Fruit fly (Drosophila melanogaster) whole organism, wandering third instar larva: Measurements from ENCODE around the gene CG31832.

Experiments
- Abd-B ChIP-seq: fragments of >200 bp; optimal IDR thresholded peaks from 2 replicates; lab custom pipeline; 2017; ENCODE audit warnings: missing biosample characterization, missing genetic modification characterization
- CG32264 ChIP-seq: fragments of 200-800 bp; sonication (Bioruptor generic); optimal IDR thresholded peaks from 2 replicates; lab custom pipeline; 2016; ENCODE audit warnings: missing biosample characterization, missing genetic modification characterization
- CG9705 ChIP-seq: fragments of 200-800 bp; sonication (Bioruptor generic); optimal IDR thresholded peaks from 2 replicates; lab custom pipeline; 2018; ENCODE audit warnings: missing biosample characterization, mild to moderate bottlenecking, missing genetic modification characterization
- Dfd ChIP-seq: fragments of >200 bp; optimal IDR thresholded peaks from 2 replicates; lab custom pipeline; 2017; ENCODE audit warnings: missing biosample characterization, missing genetic modification characterization
- Dif ChIP-seq: fragments of 200-275, 200-300 bp; sonication (Bioruptor generic); optimal IDR thresholded peaks from 2 replicates; lab custom pipeline; 2018; ENCODE audit warnings: missing biosample characterization, missing genetic modification characterization; ENCODE audit not compliant: partially characterized antibody
- GATAd ChIP-seq: sonication (Bioruptor generic); optimal IDR thresholded peaks from 2 replicates; lab custom pipeline; 2016; ENCODE audit warnings: missing biosample characterization, missing genetic modification characterization
- HLH106 ChIP-seq: fragments of 200-800 bp; optimal IDR thresholded peaks from 3 replicates; lab custom pipeline; 2019; ENCODE audit warnings: missing biosample characterization, mild to moderate bottlenecking, missing genetic modification characterization, moderate library complexity
- Hnf4 ChIP-seq: fragments of 200-800 bp; sonication (Bioruptor generic); optimal IDR thresholded peaks from 2 replicates; lab custom pipeline; 2016; ENCODE audit warnings: missing biosample characterization, mild to moderate bottlenecking, missing genetic modification characterization
- Hr78 ChIP-seq: fragments of >200 bp; optimal IDR thresholded peaks from 2 replicates; lab custom pipeline; 2017; ENCODE audit warnings: missing biosample characterization, missing genetic modification characterization
- Hr83 ChIP-seq: fragments of 200-300 bp; sonication (Bioruptor generic); optimal IDR thresholded peaks from 2 replicates; lab custom pipeline; 2016; ENCODE audit warnings: missing biosample characterization, mild to moderate bottlenecking, missing genetic modification characterization, moderate library complexity; ENCODE audit not compliant: poor library complexity, severe bottlenecking
- Jra ChIP-seq: sonication (Bioruptor generic); optimal IDR thresholded peaks from 2 replicates; lab custom pipeline; 2016; ENCODE audit warnings: missing biosample characterization, missing genetic modification characterization
- Mio ChIP-seq: sonication (Bioruptor generic); optimal IDR thresholded peaks from 2 replicates; lab custom pipeline; 2016; ENCODE audit warnings: missing biosample characterization, missing genetic modification characterization
- Myc ChIP-seq: fragments of >200 bp; optimal IDR thresholded peaks from 2 replicates; lab custom pipeline; 2017
- OdsH ChIP-seq: fragments of 200-800 bp; sonication (Bioruptor generic); optimal IDR thresholded peaks from 2 replicates; lab custom pipeline; 2016; ENCODE audit warnings: missing biosample characterization, mild to moderate bottlenecking, missing genetic modification characterization
- Rel ChIP-seq, 2 experiments: fragments of 200-800 bp; sonication (Bioruptor generic) in 1 of 2; optimal IDR thresholded peaks; 2 replicates in 1 of 2; 3 replicates in 1 of 2; lab custom pipeline; 2016 to 2019; ENCODE audit warnings: mild to moderate bottlenecking in 2 of 2, missing biosample characterization in 2 of 2, missing genetic modification characterization in 2 of 2, moderate library complexity in 1 of 2
- Vsx2 ChIP-seq: fragments of 200-300, 225-300 bp; sonication (Bioruptor generic); optimal IDR thresholded peaks from 2 replicates; lab custom pipeline; 2018; ENCODE audit warnings: missing biosample characterization, missing genetic modification characterization; ENCODE audit not compliant: partially characterized antibody
- br ChIP-seq: fragments of 200-800 bp; sonication (Bioruptor generic); optimal IDR thresholded peaks from 2 replicates; lab custom pipeline; 2016; ENCODE audit warnings: missing biosample characterization, missing genetic modification characterization
- brk ChIP-seq: fragments of 200-800 bp; sonication (Bioruptor generic); optimal IDR thresholded peaks from 2 replicates; lab custom pipeline; 2016; ENCODE audit warnings: missing biosample characterization, mild to moderate bottlenecking, missing genetic modification characterization
- dl ChIP-seq, 2 experiments: fragments of 175-275, 200-275 bp in 1 of 2; fragments of 200-275 bp in 1 of 2; sonication (Bioruptor generic); optimal IDR thresholded peaks; lab custom pipeline; 2018; ENCODE audit warnings: mild to moderate bottlenecking in 2 of 2, missing biosample characterization in 2 of 2, missing genetic modification characterization in 2 of 2, moderate library complexity in 2 of 2; ENCODE audit not compliant: partially characterized antibody in 2 of 2, insufficient read depth in 1 of 2
- dsf ChIP-seq: sonication (Bioruptor generic); optimal IDR thresholded peaks from 2 replicates; lab custom pipeline; 2016; ENCODE audit warnings: missing biosample characterization, missing genetic modification characterization, borderline replicate concordance
- foxo ChIP-seq, 2 experiments: fragments of 200-800 bp; sonication (Bioruptor generic); optimal IDR thresholded peaks; 2 replicates in 1 of 2; 3 replicates in 1 of 2; lab custom pipeline; 2016 to 2017; ENCODE audit warnings: missing biosample characterization in 2 of 2, missing genetic modification characterization in 2 of 2
- fru ChIP-seq: fragments of 200-800 bp; sonication (Bioruptor generic); optimal IDR thresholded peaks from 3 replicates; lab custom pipeline; 2016; ENCODE audit warnings: missing biosample characterization, mild to moderate bottlenecking, missing genetic modification characterization
- h ChIP-seq: fragments of 200-800 bp; sonication (Bioruptor generic); optimal IDR thresholded peaks from 3 replicates; lab custom pipeline; 2016; ENCODE audit warnings: missing biosample characterization, mild to moderate bottlenecking, missing genetic modification characterization
- jim ChIP-seq: fragments of 175-275, 200-325 bp; sonication (Bioruptor generic); optimal IDR thresholded peaks from 2 replicates; lab custom pipeline; 2016; ENCODE audit warnings: missing biosample characterization, mild to moderate bottlenecking, missing genetic modification characterization
- lola ChIP-seq: fragments of >200 bp; optimal IDR thresholded peaks from 2 replicates; lab custom pipeline; 2017; ENCODE audit warnings: missing biosample characterization, missing genetic modification characterization
- psq ChIP-seq: fragments of 200-800 bp; sonication (Bioruptor generic); optimal IDR thresholded peaks from 3 replicates; lab custom pipeline; 2017; ENCODE audit warnings: missing biosample characterization, mild to moderate bottlenecking, missing genetic modification characterization, moderate library complexity
- rgr ChIP-seq: fragments of 200-800 bp; sonication (Bioruptor generic); optimal IDR thresholded peaks from 3 replicates; lab custom pipeline; 2016; ENCODE audit warnings: missing biosample characterization, mild to moderate bottlenecking, missing genetic modification characterization
- sage ChIP-seq: fragments of 200-800 bp; sonication (Bioruptor generic); optimal IDR thresholded peaks from 2 replicates; lab custom pipeline; 2016; ENCODE audit warnings: missing biosample characterization, mild to moderate bottlenecking, missing genetic modification characterization
- sv ChIP-seq: fragments of 200-800 bp; sonication (Bioruptor generic); optimal IDR thresholded peaks from 3 replicates; lab custom pipeline; 2016; ENCODE audit warnings: missing biosample characterization, missing genetic modification characterization

CG31832 gene

dm6 chr2L:15008034-15008433, 23.5 kb downstream of the CG31832 start:
- no peak for TF ChIP-seq sage (GFP tag; lab: Kevin White, UChicago)
- no peak for TF ChIP-seq dsf (GFP tag; lab: Kevin White, UChicago)
- no peak for TF ChIP-seq brk (GFP tag; lab: Kevin White, UChicago)
- no peak for TF ChIP-seq psq
- no peak for TF ChIP-seq CG32264 (GFP tag; lab: Kevin White, UChicago)
- no peak for TF ChIP-seq fru (GFP tag; lab: Kevin White, UChicago)

- TF ChIP-seq Dif: no peak
These were observed 24.2 kb downstream of the CG31832 start, which contains the start of the genes Ankrd49 and NC2beta for dm6 chr2L:15007331-15007863. Gene Ankrd49 (minus strand): TSS chr2L:15007431. Gene NC2beta (plus strand): TSS chr2L:15007813.

dm6 chr2L:15005505-15005904, 26.0 kb downstream of the CG31832 start, which contains the start of gene DCTN5-p25:
Gene DCTN5-p25 (plus strand): TSS chr2L:15005733.
- TF ChIP-seq Hr78: no peak
- no peak for TF ChIP-seq Abd-B (GFP tag; lab: Kevin White, UChicago)
- no peak for TF ChIP-seq fru (GFP tag; lab: Kevin White, UChicago)
- no peak for TF ChIP-seq GATAd (GFP tag; lab: Kevin White, UChicago)
- no peak for TF ChIP-seq foxo (GFP tag; optimal IDR thresholded peaks at IDR 0.05; lab: Kevin White, UChicago)
- TF ChIP-seq h: no peak
- TF ChIP-seq sv (GFP tag; lab: Kevin White, UChicago): no peak
- no peak for TF ChIP-seq Hr83 (GFP tag; lab: Kevin White, UChicago)
- TF ChIP-seq dl (GFP tag; optimal IDR thresholded peaks at IDR 0.05; lab: Kevin White, UChicago; ENCODE audit: insufficient read depth in 1 of 2, partially characterized antibody in 2 of 2): no peak
- no peak for TF ChIP-seq OdsH (GFP tag; lab: Kevin White, UChicago)
- TF ChIP-seq CG9705 (GFP tag; lab: Kevin White, UChicago): no peak
- TF ChIP-seq Dfd: no peak

- TF ChIP-seq Hnf4 (GFP tag; lab: Kevin White, UChicago) (no peak), Abd-B (GFP tag; lab: Kevin White, UChicago) (no peak), Mio (GFP tag; lab: Kevin White, UChicago) (no peak)
These were observed 29.7 kb downstream of the CG31832 start for dm6 chr2L:15001847-15002246.

- TF ChIP-seq CG9705 (GFP tag; lab: Kevin White, UChicago) (no peak), Myc (lab: Kevin White, UChicago) (no peak), lola (GFP tag; lab: Kevin White, UChicago) (no peak), Dfd (no peak), Abd-B (GFP tag; lab: Kevin White, UChicago) (no peak), psq (no peak), sage (GFP tag; lab: Kevin White, UChicago) (no peak), rgr (GFP tag; lab: Kevin White, UChicago) (no peak), Jra (no peak), jim (no peak), CG32264 (GFP tag; lab: Kevin White, UChicago) (no peak), h (no peak), br (GFP tag; lab: Kevin White, UChicago) (no peak), sv (GFP tag; lab: Kevin White, UChicago) (no peak), OdsH (GFP tag; lab: Kevin White, UChicago) (no peak), Rel (GFP tag; optimal IDR thresholded peaks at IDR 0.05; lab: Kevin White, UChicago) (no peak), Rel (tag; optimal IDR thresholded peaks at IDR 0.05; lab: Kevin White, UChicago) (no peak), HLH106 (tag; lab: Kevin White, UChicago) (no peak)
These were observed 31.2 kb downstream of the CG31832 start for dm6 chr2L:15000360-15000759.

- TF ChIP-seq Myc (lab: Kevin White, UChicago) (no peak), dl (GFP tag; optimal IDR thresholded peaks at IDR 0.05; lab: Kevin White, UChicago; ENCODE audit: insufficient read depth in 1 of 2, partially characterized antibody in 2 of 2) (peak; percentile 14 to 27), Hr83 (GFP tag; lab: Kevin White, UChicago) (peak; percentile 16), brk (GFP tag; lab: Kevin White, UChicago) (no peak), rgr (GFP tag; lab: Kevin White, UChicago) (no peak), jim (peak; percentile 50), fru (GFP tag; lab: Kevin White, UChicago) (no peak), Vsx2 (GFP tag; lab: Kevin White, UChicago) (peak; percentile 14), Dif (peak; percentile 57), Dfd (no peak), HLH106 (tag; lab: Kevin White, UChicago) (no peak)
- TF ChIP-seq, all 38 proteins: peak for 5
These were observed 34.2 kb downstream of the CG31832 start, which contains the start of gene mol for dm6 chr2L:14997370-14997769. Gene mol (minus strand): TSS chr2L:14997559.
